Fruit fly (Drosophila melanogaster) Kc167 (cell line): Measurements from ENCODE around the gene Lkb1.

Experiments used
- Sin3A ChIP-seq: fragments of >200 bp; optimal IDR thresholded peaks from 2 replicates; lab custom pipeline; 2018; ENCODE audit warnings: missing external identifiers
- psq ChIP-seq: fragments of >200 bp; optimal IDR thresholded peaks from 2 replicates; lab custom pipeline; 2017; ENCODE audit warnings: missing external identifiers
- ttk ChIP-seq: sonication (Bioruptor generic); optimal IDR thresholded peaks from 2 replicates; lab custom pipeline; 2017; ENCODE audit warnings: missing external identifiers

DNA sequence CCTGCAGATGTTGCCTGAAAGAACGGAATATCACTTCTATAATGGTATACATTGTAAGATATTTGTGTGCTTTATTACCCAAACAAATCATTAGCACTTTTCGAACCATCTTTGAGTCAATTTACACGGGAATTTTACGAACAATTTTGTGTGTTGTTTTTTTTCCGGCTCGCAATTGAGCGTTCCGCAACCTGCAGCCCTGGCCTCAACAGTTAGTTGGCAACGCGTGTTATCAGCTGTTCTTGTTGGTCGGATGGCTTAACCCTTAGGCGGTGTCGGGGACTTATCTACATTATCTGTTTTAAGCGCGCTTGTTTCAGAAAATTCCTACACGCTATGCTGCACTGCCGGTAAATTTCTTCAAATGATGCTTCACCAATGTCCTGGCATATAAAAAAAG lies 34.3 kb downstream of the Lkb1 start:
- TF ChIP-seq Sin3A (lab: Kevin White, UChicago) = no peak
- no peak for TF ChIP-seq ttk (lab: Kevin White, UChicago)
- no peak for TF ChIP-seq psq
